Worm (Caenorhabditis elegans) whole organism, L2 larva: ENCODE results near the gene aqp-3.

Experiments used
- C34F6.9 ChIP-seq: fragments of 150-350 bp; optimal IDR thresholded peaks from 2 replicates; lab custom pipeline; 2014; ENCODE audit warnings: missing biosample characterization, missing genetic modification characterization
- F13H6.1 ChIP-seq: sonication (generic microtip); optimal IDR thresholded peaks from 2 replicates; lab custom pipeline; 2016; ENCODE audit warnings: missing genetic modification characterization, missing compliant biosample characterization
- R02D3.7 ChIP-seq: fragments of 150-350 bp; optimal IDR thresholded peaks from 2 replicates; lab custom pipeline; 2014; ENCODE audit warnings: missing biosample characterization, missing genetic modification characterization
- Y55F3AM.14 ChIP-seq: fragments of 200-800 bp; sonication (Bioruptor generic); optimal IDR thresholded peaks from 2 replicates; lab custom pipeline; 2018; ENCODE audit warnings: mild to moderate bottlenecking, missing genetic modification characterization, missing compliant biosample characterization
- ZK546.5 ChIP-seq: sonication (generic microtip); optimal IDR thresholded peaks from 2 replicates; lab custom pipeline; 2017; ENCODE audit warnings: missing biosample characterization, missing genetic modification characterization
- aly-2 ChIP-seq: fragments of 150-350 bp; optimal IDR thresholded peaks from 2 replicates; lab custom pipeline; 2014; ENCODE audit warnings: missing biosample characterization, missing genetic modification characterization
- ama-1 ChIP-seq: fragments of 150-350 bp; optimal IDR thresholded peaks from 2 replicates; lab custom pipeline; 2018; ENCODE audit warnings: inconsistent platforms
- blmp-1 ChIP-seq: sonication (generic microtip); optimal IDR thresholded peaks from 2 replicates; lab custom pipeline; 2017; ENCODE audit warnings: missing genetic modification characterization, mild to moderate bottlenecking, missing compliant biosample characterization, antibody characterized with exemption, moderate library complexity; ENCODE audit not compliant: insufficient read depth
- ceh-82 ChIP-seq: fragments of 150-350 bp; optimal IDR thresholded peaks from 2 replicates; lab custom pipeline; 2014; ENCODE audit warnings: missing biosample characterization, missing genetic modification characterization
- crh-2 ChIP-seq: sonication (generic microtip); optimal IDR thresholded peaks from 2 replicates; lab custom pipeline; 2017; ENCODE audit warnings: missing biosample characterization, missing genetic modification characterization
- dmd-4 ChIP-seq: sonication (generic microtip); optimal IDR thresholded peaks from 2 replicates; lab custom pipeline; 2017; ENCODE audit warnings: missing biosample characterization, missing genetic modification characterization
- egl-27 ChIP-seq: sonication (generic microtip); optimal IDR thresholded peaks from 3 replicates; lab custom pipeline; 2017; ENCODE audit warnings: missing biosample characterization, missing genetic modification reagents, missing genetic modification characterization
- elt-1 ChIP-seq: fragments of 150-350 bp; optimal IDR thresholded peaks from 2 replicates; lab custom pipeline; 2014; ENCODE audit warnings: missing biosample characterization, missing genetic modification characterization
- elt-3 ChIP-seq: sonication (generic microtip); optimal IDR thresholded peaks from 2 replicates; lab custom pipeline; 2017; ENCODE audit warnings: missing biosample characterization, missing genetic modification characterization
- fos-1 ChIP-seq: fragments of 150-350 bp; optimal IDR thresholded peaks from 2 replicates; lab custom pipeline; 2014; ENCODE audit warnings: missing biosample characterization, missing genetic modification characterization
- gmeb-1 ChIP-seq: fragments of 150-350 bp; optimal IDR thresholded peaks from 2 replicates; lab custom pipeline; 2014; ENCODE audit warnings: missing biosample characterization, missing genetic modification characterization
- lin-11 ChIP-seq: fragments of 150-350 bp; sonication (generic microtip); optimal IDR thresholded peaks from 2 replicates; lab custom pipeline; 2014; ENCODE audit warnings: missing biosample characterization, missing genetic modification characterization, inconsistent platforms, mixed read lengths
- lin-13 ChIP-seq: fragments of 150-350 bp; optimal IDR thresholded peaks from 2 replicates; lab custom pipeline; 2014; ENCODE audit warnings: missing biosample characterization, missing genetic modification reagents, missing genetic modification characterization
- lin-39 ChIP-seq: fragments of 150-350 bp; optimal IDR thresholded peaks from 2 replicates; lab custom pipeline; 2014; ENCODE audit warnings: missing biosample characterization, missing genetic modification reagents, missing genetic modification characterization
- lsy-2 ChIP-seq, 2 experiments: fragments of 150-350 bp in 1 of 2; sonication (generic microtip) in 1 of 2; optimal IDR thresholded peaks; 2 replicates each; lab custom pipeline; 2014 to 2017; ENCODE audit warnings: missing biosample characterization in 2 of 2, missing genetic modification characterization in 2 of 2
- mab-5 ChIP-seq: fragments of 150-350 bp; optimal IDR thresholded peaks from 2 replicates; lab custom pipeline; 2014; ENCODE audit warnings: missing biosample characterization, missing genetic modification characterization
- mbf-1 ChIP-seq: sonication (generic microtip); optimal IDR thresholded peaks from 2 replicates; lab custom pipeline; 2017; ENCODE audit warnings: missing biosample characterization, missing genetic modification characterization
- mdl-1 ChIP-seq, 2 experiments: fragments of 150-350 bp in 1 of 2; sonication (generic microtip) in 1 of 2; optimal IDR thresholded peaks; 2 replicates each; lab custom pipeline; 2017; ENCODE audit warnings: missing biosample characterization in 2 of 2, missing genetic modification characterization in 2 of 2
- nhr-10 ChIP-seq: sonication (generic microtip); optimal IDR thresholded peaks from 2 replicates; lab custom pipeline; 2017; ENCODE audit warnings: missing biosample characterization, missing genetic modification characterization
- nhr-129 ChIP-seq: fragments of 150-350 bp; optimal IDR thresholded peaks from 2 replicates; lab custom pipeline; 2014; ENCODE audit warnings: missing biosample characterization, missing genetic modification characterization
- nhr-21 ChIP-seq: fragments of 150-350 bp; optimal IDR thresholded peaks from 2 replicates; lab custom pipeline; 2014; ENCODE audit warnings: missing biosample characterization, missing genetic modification characterization
- nhr-237 ChIP-seq: fragments of 150-350 bp; optimal IDR thresholded peaks from 2 replicates; lab custom pipeline; 2014; ENCODE audit warnings: missing biosample characterization, missing genetic modification characterization
- nhr-25 ChIP-seq: fragments of 150-350 bp; sonication (generic microtip); optimal IDR thresholded peaks from 3 replicates; lab custom pipeline; 2014; ENCODE audit warnings: missing biosample characterization, missing genetic modification characterization
- nhr-6 ChIP-seq: fragments of 150-350 bp; optimal IDR thresholded peaks from 2 replicates; lab custom pipeline; 2014; ENCODE audit warnings: missing biosample characterization, missing genetic modification characterization
- nhr-77 ChIP-seq: fragments of 150-350 bp; optimal IDR thresholded peaks from 2 replicates; lab custom pipeline; 2014; ENCODE audit warnings: missing biosample characterization, missing genetic modification characterization
- peb-1 ChIP-seq: fragments of 150-350 bp; optimal IDR thresholded peaks from 2 replicates; lab custom pipeline; 2014; ENCODE audit warnings: missing biosample characterization, missing genetic modification characterization
- sem-4 ChIP-seq: fragments of 150-350 bp; optimal IDR thresholded peaks from 2 replicates; lab custom pipeline; 2014; ENCODE audit warnings: missing biosample characterization, missing genetic modification reagents, missing genetic modification characterization
- skn-1 ChIP-seq: sonication (generic microtip); optimal IDR thresholded peaks from 2 replicates; lab custom pipeline; 2017; ENCODE audit warnings: missing biosample characterization, missing genetic modification characterization
- sma-3 ChIP-seq: sonication (generic microtip); optimal IDR thresholded peaks from 2 replicates; lab custom pipeline; 2016; ENCODE audit warnings: missing genetic modification reagents, missing genetic modification characterization, missing compliant biosample characterization
- sma-9 ChIP-seq, 2 experiments: fragments of 150-350 bp in 1 of 2; sonication (generic microtip) in 1 of 2; optimal IDR thresholded peaks; 2 replicates each; lab custom pipeline; 2014 to 2016; ENCODE audit warnings: missing genetic modification characterization in 2 of 2, mild to moderate bottlenecking in 1 of 2, missing biosample characterization in 1 of 2, missing compliant biosample characterization in 1 of 2, missing genetic modification reagents in 1 of 2, moderate library complexity in 1 of 2
- snpc-4 ChIP-seq: fragments of 150-350 bp; optimal IDR thresholded peaks from 2 replicates; lab custom pipeline; 2014; ENCODE audit warnings: missing biosample characterization, missing genetic modification characterization
- unc-39 ChIP-seq: fragments of 150-350 bp; optimal IDR thresholded peaks from 2 replicates; lab custom pipeline; 2014; ENCODE audit warnings: missing biosample characterization, missing genetic modification characterization
- unc-55 ChIP-seq: fragments of 150-350 bp; sonication (generic microtip); optimal IDR thresholded peaks from 3 replicates; lab custom pipeline; 2014; ENCODE audit warnings: missing biosample characterization, missing genetic modification reagents, missing genetic modification characterization
- unc-62 ChIP-seq: fragments of 150-350 bp; optimal IDR thresholded peaks from 2 replicates; lab custom pipeline; 2014; ENCODE audit warnings: missing biosample characterization, missing genetic modification reagents, missing genetic modification characterization
- zag-1 ChIP-seq: fragments of 150-350 bp; optimal IDR thresholded peaks from 2 replicates; lab custom pipeline; 2014; ENCODE audit warnings: missing biosample characterization, missing genetic modification characterization
- ztf-1 ChIP-seq: fragments of 200-800 bp; sonication (Bioruptor generic); conservative IDR thresholded peaks from 2 replicates; pipeline ENCODE4 v1.3.6; 2022; ENCODE audit warnings: missing genetic modification characterization, missing compliant biosample characterization
- ztf-11 ChIP-seq: sonication (generic microtip); optimal IDR thresholded peaks from 2 replicates; lab custom pipeline; 2017; ENCODE audit warnings: missing biosample characterization, missing genetic modification characterization
- ztf-4 ChIP-seq: fragments of 150-350 bp; optimal IDR thresholded peaks from 2 replicates; lab custom pipeline; 2014; ENCODE audit warnings: missing biosample characterization, missing genetic modification characterization

Gene aqp-3

DNA sequence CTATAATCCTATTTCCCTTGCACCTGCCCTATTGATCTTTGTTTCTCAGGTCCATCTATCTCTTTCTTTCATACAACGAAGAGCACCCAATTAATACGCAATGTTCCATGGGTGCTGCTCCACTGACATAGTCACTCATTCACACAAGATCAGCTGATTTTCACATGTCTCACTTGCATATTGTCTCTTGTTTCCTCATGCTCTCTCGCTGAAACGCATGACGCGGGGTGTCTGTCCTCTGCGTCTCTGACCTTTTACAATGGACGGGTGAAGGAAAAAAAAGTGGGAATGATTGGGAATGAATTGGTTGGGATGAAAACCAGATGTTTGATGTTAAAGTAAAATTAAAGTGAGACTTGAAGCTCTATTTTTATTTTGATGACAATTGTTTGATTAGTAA lies 30.9 kb downstream of the aqp-3 start:
- TF ChIP-seq ztf-1 (GFP tag; lab: Robert Waterston, UW): no peak
- TF ChIP-seq skn-1 (tag; lab: Kevin White, UChicago): peak; percentile 31
- peak; percentile 64 for TF ChIP-seq gmeb-1 (tag; lab: Kevin White, UChicago)
- peak; percentile 80 for TF ChIP-seq nhr-21 (tag; lab: Kevin White, UChicago)
- peak; percentile 78 for TF ChIP-seq egl-27 (tag; lab: Kevin White, UChicago)
- peak; percentile 71 for TF ChIP-seq sma-3 (GFP tag; lab: Kevin White, UChicago)
- peak; percentile 82 for TF ChIP-seq nhr-6 (tag; lab: Kevin White, UChicago)
- TF ChIP-seq sma-9 (GFP tag; optimal IDR thresholded peaks at IDR 0.05; lab: Kevin White, UChicago): peak; percentile 96
- TF ChIP-seq sma-9 (tag; optimal IDR thresholded peaks at IDR 0.05; lab: Kevin White, UChicago): no peak
- peak; percentile 34 for TF ChIP-seq unc-55 (GFP tag; lab: Kevin White, UChicago)
- TF ChIP-seq lsy-2 (tag; optimal IDR thresholded peaks at IDR 0.05; lab: Kevin White, UChicago): peak; percentile 39 to 93
- peak; percentile 80 for TF ChIP-seq Y55F3AM.14 (GFP tag; lab: Kevin White, UChicago)
- TF ChIP-seq ztf-4: peak; percentile 90
- TF ChIP-seq fos-1: peak; percentile 66
- TF ChIP-seq ceh-82 (tag; lab: Kevin White, UChicago): no peak
- peak; percentile 46 for TF ChIP-seq snpc-4 (tag; lab: Kevin White, UChicago)
- peak; percentile 77 for TF ChIP-seq lin-13 (GFP tag; lab: Kevin White, UChicago)
- peak; percentile 74 for TF ChIP-seq lin-11 (tag; lab: Kevin White, UChicago)
- TF ChIP-seq nhr-77: no peak
- no peak for TF ChIP-seq aly-2 (tag; lab: Kevin White, UChicago)
- TF ChIP-seq crh-2 (tag; lab: Kevin White, UChicago): peak; percentile 88
- TF ChIP-seq zag-1 (tag; lab: Kevin White, UChicago): peak; percentile 60
- no peak for TF ChIP-seq peb-1 (tag; lab: Kevin White, UChicago)
- TF ChIP-seq mab-5 (tag; lab: Kevin White, UChicago): peak; percentile 50
- TF ChIP-seq unc-39: no peak
- TF ChIP-seq ztf-11: no peak
- TF ChIP-seq C34F6.9: peak; percentile 96
- TF ChIP-seq nhr-129: peak; percentile 97
- TF ChIP-seq nhr-10 (tag; lab: Kevin White, UChicago): no peak
- no peak for TF ChIP-seq mbf-1 (tag; lab: Kevin White, UChicago)
- TF ChIP-seq sem-4 (tag; lab: Kevin White, UChicago): peak; percentile 91
- TF ChIP-seq blmp-1 (tag; lab: Kevin White, UChicago): peak; percentile 52
- peak; percentile 84 for TF ChIP-seq ama-1 (lab: Kevin White, UChicago)
- TF ChIP-seq lin-39 (tag; lab: Kevin White, UChicago): no peak
- no peak for TF ChIP-seq nhr-237 (tag; lab: Kevin White, UChicago)
- TF ChIP-seq dmd-4: no peak
- no peak for TF ChIP-seq elt-1 (tag; lab: Kevin White, UChicago)
- no peak for TF ChIP-seq ZK546.5 (tag; lab: Kevin White, UChicago)
- peak in 1 of 2 experiments; percentile 86 for TF ChIP-seq mdl-1 (tag; optimal IDR thresholded peaks at IDR 0.05; lab: Kevin White, UChicago)
- peak; percentile 74 for TF ChIP-seq nhr-25
- no peak for TF ChIP-seq unc-62 (GFP tag; lab: Kevin White, UChicago)
- TF ChIP-seq F13H6.1 (tag; lab: Kevin White, UChicago): peak; percentile 93
- no peak for TF ChIP-seq R02D3.7 (tag; lab: Kevin White, UChicago)

DNA sequence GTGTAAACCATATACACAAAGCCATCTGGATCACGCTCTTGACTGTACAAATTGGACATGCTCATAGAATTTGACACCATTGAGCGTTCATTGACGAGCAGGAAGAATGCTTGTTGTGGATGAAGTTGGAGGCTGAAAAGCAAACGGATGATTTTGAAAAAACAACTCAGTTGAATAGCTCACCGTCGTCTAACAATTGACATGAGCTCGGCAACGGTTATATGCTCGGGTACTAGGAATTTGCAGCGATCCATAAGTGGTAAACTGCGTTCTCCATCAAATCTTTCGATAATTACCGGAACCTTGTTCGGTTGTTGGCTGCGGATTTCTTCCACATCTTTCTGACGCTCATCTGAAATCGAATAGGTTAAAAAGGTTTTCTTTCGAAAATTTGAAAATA lies 31.5 kb downstream of the aqp-3 start:
- no peak for TF ChIP-seq unc-55 (GFP tag; lab: Kevin White, UChicago)
- no peak for TF ChIP-seq zag-1 (tag; lab: Kevin White, UChicago)
- TF ChIP-seq elt-3: no peak
- TF ChIP-seq fos-1: no peak
